Worm (Caenorhabditis elegans) whole organism, L2 larva: Measurements from ENCODE around the gene cutl-3.

ENCODE experiments used
- C34F6.9 ChIP-seq: fragments of 150-350 bp; optimal IDR thresholded peaks from 2 replicates; lab custom pipeline; 2014; ENCODE audit warnings: missing biosample characterization, missing genetic modification characterization
- F13H6.1 ChIP-seq: sonication (generic microtip); optimal IDR thresholded peaks from 2 replicates; lab custom pipeline; 2016; ENCODE audit warnings: missing genetic modification characterization, missing compliant biosample characterization
- R02D3.7 ChIP-seq: fragments of 150-350 bp; optimal IDR thresholded peaks from 2 replicates; lab custom pipeline; 2014; ENCODE audit warnings: missing biosample characterization, missing genetic modification characterization
- Y55F3AM.14 ChIP-seq: fragments of 200-800 bp; sonication (Bioruptor generic); optimal IDR thresholded peaks from 2 replicates; lab custom pipeline; 2018; ENCODE audit warnings: mild to moderate bottlenecking, missing genetic modification characterization, missing compliant biosample characterization
- aly-2 ChIP-seq: fragments of 150-350 bp; optimal IDR thresholded peaks from 2 replicates; lab custom pipeline; 2014; ENCODE audit warnings: missing biosample characterization, missing genetic modification characterization
- ceh-82 ChIP-seq: fragments of 150-350 bp; optimal IDR thresholded peaks from 2 replicates; lab custom pipeline; 2014; ENCODE audit warnings: missing biosample characterization, missing genetic modification characterization
- crh-2 ChIP-seq: sonication (generic microtip); optimal IDR thresholded peaks from 2 replicates; lab custom pipeline; 2017; ENCODE audit warnings: missing biosample characterization, missing genetic modification characterization
- egl-27 ChIP-seq: sonication (generic microtip); optimal IDR thresholded peaks from 3 replicates; lab custom pipeline; 2017; ENCODE audit warnings: missing biosample characterization, missing genetic modification reagents, missing genetic modification characterization
- elt-1 ChIP-seq: fragments of 150-350 bp; optimal IDR thresholded peaks from 2 replicates; lab custom pipeline; 2014; ENCODE audit warnings: missing biosample characterization, missing genetic modification characterization
- fos-1 ChIP-seq: fragments of 150-350 bp; optimal IDR thresholded peaks from 2 replicates; lab custom pipeline; 2014; ENCODE audit warnings: missing biosample characterization, missing genetic modification characterization
- gmeb-1 ChIP-seq: fragments of 150-350 bp; optimal IDR thresholded peaks from 2 replicates; lab custom pipeline; 2014; ENCODE audit warnings: missing biosample characterization, missing genetic modification characterization
- lin-11 ChIP-seq: fragments of 150-350 bp; sonication (generic microtip); optimal IDR thresholded peaks from 2 replicates; lab custom pipeline; 2014; ENCODE audit warnings: missing biosample characterization, missing genetic modification characterization, inconsistent platforms, mixed read lengths
- lin-13 ChIP-seq: fragments of 150-350 bp; optimal IDR thresholded peaks from 2 replicates; lab custom pipeline; 2014; ENCODE audit warnings: missing biosample characterization, missing genetic modification reagents, missing genetic modification characterization
- lsy-2 ChIP-seq, 2 experiments: fragments of 150-350 bp in 1 of 2; sonication (generic microtip) in 1 of 2; optimal IDR thresholded peaks; 2 replicates each; lab custom pipeline; 2014 to 2017; ENCODE audit warnings: missing biosample characterization in 2 of 2, missing genetic modification characterization in 2 of 2
- mab-5 ChIP-seq: fragments of 150-350 bp; optimal IDR thresholded peaks from 2 replicates; lab custom pipeline; 2014; ENCODE audit warnings: missing biosample characterization, missing genetic modification characterization
- mbf-1 ChIP-seq: sonication (generic microtip); optimal IDR thresholded peaks from 2 replicates; lab custom pipeline; 2017; ENCODE audit warnings: missing biosample characterization, missing genetic modification characterization
- mdl-1 ChIP-seq, 2 experiments: fragments of 150-350 bp in 1 of 2; sonication (generic microtip) in 1 of 2; optimal IDR thresholded peaks; 2 replicates each; lab custom pipeline; 2017; ENCODE audit warnings: missing biosample characterization in 2 of 2, missing genetic modification characterization in 2 of 2
- nhr-11 ChIP-seq: fragments of 150-350 bp; optimal IDR thresholded peaks from 2 replicates; lab custom pipeline; 2014; ENCODE audit warnings: missing biosample characterization, missing genetic modification characterization
- nhr-129 ChIP-seq: fragments of 150-350 bp; optimal IDR thresholded peaks from 2 replicates; lab custom pipeline; 2014; ENCODE audit warnings: missing biosample characterization, missing genetic modification characterization
- nhr-21 ChIP-seq: fragments of 150-350 bp; optimal IDR thresholded peaks from 2 replicates; lab custom pipeline; 2014; ENCODE audit warnings: missing biosample characterization, missing genetic modification characterization
- nhr-237 ChIP-seq: fragments of 150-350 bp; optimal IDR thresholded peaks from 2 replicates; lab custom pipeline; 2014; ENCODE audit warnings: missing biosample characterization, missing genetic modification characterization
- nhr-25 ChIP-seq: fragments of 150-350 bp; sonication (generic microtip); optimal IDR thresholded peaks from 3 replicates; lab custom pipeline; 2014; ENCODE audit warnings: missing biosample characterization, missing genetic modification characterization
- nhr-6 ChIP-seq: fragments of 150-350 bp; optimal IDR thresholded peaks from 2 replicates; lab custom pipeline; 2014; ENCODE audit warnings: missing biosample characterization, missing genetic modification characterization
- nhr-77 ChIP-seq: fragments of 150-350 bp; optimal IDR thresholded peaks from 2 replicates; lab custom pipeline; 2014; ENCODE audit warnings: missing biosample characterization, missing genetic modification characterization
- sem-4 ChIP-seq: fragments of 150-350 bp; optimal IDR thresholded peaks from 2 replicates; lab custom pipeline; 2014; ENCODE audit warnings: missing biosample characterization, missing genetic modification reagents, missing genetic modification characterization
- skn-1 ChIP-seq: sonication (generic microtip); optimal IDR thresholded peaks from 2 replicates; lab custom pipeline; 2017; ENCODE audit warnings: missing biosample characterization, missing genetic modification characterization
- sma-3 ChIP-seq: sonication (generic microtip); optimal IDR thresholded peaks from 2 replicates; lab custom pipeline; 2016; ENCODE audit warnings: missing genetic modification reagents, missing genetic modification characterization, missing compliant biosample characterization
- sma-9 ChIP-seq, 2 experiments: fragments of 150-350 bp in 1 of 2; sonication (generic microtip) in 1 of 2; optimal IDR thresholded peaks; 2 replicates each; lab custom pipeline; 2014 to 2016; ENCODE audit warnings: missing genetic modification characterization in 2 of 2, mild to moderate bottlenecking in 1 of 2, missing biosample characterization in 1 of 2, missing compliant biosample characterization in 1 of 2, missing genetic modification reagents in 1 of 2, moderate library complexity in 1 of 2
- snpc-4 ChIP-seq: fragments of 150-350 bp; optimal IDR thresholded peaks from 2 replicates; lab custom pipeline; 2014; ENCODE audit warnings: missing biosample characterization, missing genetic modification characterization
- unc-55 ChIP-seq: fragments of 150-350 bp; sonication (generic microtip); optimal IDR thresholded peaks from 3 replicates; lab custom pipeline; 2014; ENCODE audit warnings: missing biosample characterization, missing genetic modification reagents, missing genetic modification characterization
- unc-62 ChIP-seq: fragments of 150-350 bp; optimal IDR thresholded peaks from 2 replicates; lab custom pipeline; 2014; ENCODE audit warnings: missing biosample characterization, missing genetic modification reagents, missing genetic modification characterization
- zag-1 ChIP-seq: fragments of 150-350 bp; optimal IDR thresholded peaks from 2 replicates; lab custom pipeline; 2014; ENCODE audit warnings: missing biosample characterization, missing genetic modification characterization
- ztf-1 ChIP-seq: fragments of 200-800 bp; sonication (Bioruptor generic); conservative IDR thresholded peaks from 2 replicates; pipeline ENCODE4 v1.3.6; 2022; ENCODE audit warnings: missing genetic modification characterization, missing compliant biosample characterization
- ztf-4 ChIP-seq: fragments of 150-350 bp; optimal IDR thresholded peaks from 2 replicates; lab custom pipeline; 2014; ENCODE audit warnings: missing biosample characterization, missing genetic modification characterization

Gene cutl-3

ce11 chrX:14991280-14991679, 7.7 kb downstream of the cutl-3 start, which contains the start of gene iglr-1:
Gene iglr-1, minus strand, starts transcription at chrX:14991380.
- TF ChIP-seq ztf-4: no peak
- TF ChIP-seq, all 48 proteins: peak for 0

DNA sequence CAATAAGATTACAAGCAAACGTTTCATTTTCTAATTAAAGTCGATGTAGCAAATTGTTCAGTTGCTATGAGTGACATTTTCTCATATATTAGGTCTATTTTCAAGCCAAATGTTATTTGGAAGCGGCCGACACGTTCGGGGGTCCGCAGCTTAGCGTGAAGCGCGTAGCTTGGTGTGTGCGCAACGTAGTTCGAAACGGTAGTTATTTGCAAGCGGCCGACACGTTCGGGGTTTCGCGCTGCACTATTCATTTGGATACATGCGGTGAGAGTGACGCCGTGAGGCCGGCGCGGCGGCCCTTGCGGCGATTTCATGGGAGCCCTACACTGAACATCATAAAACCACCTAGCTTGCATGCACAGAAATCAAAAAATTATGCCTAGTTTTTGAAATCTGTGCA, 10.8 kb downstream of the cutl-3 start:
- no peak for TF ChIP-seq ceh-82 (tag; lab: Kevin White, UChicago)
- TF ChIP-seq nhr-237 (tag; lab: Kevin White, UChicago): no peak
- TF ChIP-seq snpc-4: peak; percentile 74
- TF ChIP-seq zag-1 (tag; lab: Kevin White, UChicago): no peak
- TF ChIP-seq R02D3.7 (tag; lab: Kevin White, UChicago): no peak
- TF ChIP-seq mab-5 (tag; lab: Kevin White, UChicago): no peak
- TF ChIP-seq, all 48 proteins: peak for 1

ce11 chrX:14983274-14983673, 15.7 kb downstream of the cutl-3 start, which contains the start of gene rbg-1:
Gene rbg-1, plus strand, starts transcription at chrX:14983533.
- TF ChIP-seq nhr-25 (tag; lab: Kevin White, UChicago): peak; percentile 61
- peak; percentile 64 for TF ChIP-seq nhr-6 (tag; lab: Kevin White, UChicago)
- peak; percentile 48 for TF ChIP-seq F13H6.1 (tag; lab: Kevin White, UChicago)
- peak; percentile 96 for TF ChIP-seq crh-2 (tag; lab: Kevin White, UChicago)
- peak; percentile 64 for TF ChIP-seq sma-9 (GFP tag; optimal IDR thresholded peaks at IDR 0.05; lab: Kevin White, UChicago)
- TF ChIP-seq sma-9 (tag; optimal IDR thresholded peaks at IDR 0.05; lab: Kevin White, UChicago): no peak
- TF ChIP-seq unc-62 (GFP tag; lab: Kevin White, UChicago): no peak
- no peak for TF ChIP-seq Y55F3AM.14 (GFP tag; lab: Kevin White, UChicago)
- TF ChIP-seq lin-11: peak; percentile 66
- no peak for TF ChIP-seq nhr-237 (tag; lab: Kevin White, UChicago)
- TF ChIP-seq unc-55 (GFP tag; lab: Kevin White, UChicago): peak; percentile 72
- TF ChIP-seq fos-1 (tag; lab: Kevin White, UChicago): peak; percentile 79
- TF ChIP-seq R02D3.7 (tag; lab: Kevin White, UChicago): no peak
- peak; percentile 33 to 75 for TF ChIP-seq lsy-2 (tag; optimal IDR thresholded peaks at IDR 0.05; lab: Kevin White, UChicago)
- TF ChIP-seq elt-1 (tag; lab: Kevin White, UChicago): no peak
- TF ChIP-seq zag-1 (tag; lab: Kevin White, UChicago): peak; percentile 23
- peak; percentile 75 for TF ChIP-seq lin-13 (GFP tag; lab: Kevin White, UChicago)
- peak; percentile 52 for TF ChIP-seq gmeb-1 (tag; lab: Kevin White, UChicago)
- TF ChIP-seq egl-27 (tag; lab: Kevin White, UChicago): no peak
- no peak for TF ChIP-seq skn-1 (tag; lab: Kevin White, UChicago)
- TF ChIP-seq ceh-82 (tag; lab: Kevin White, UChicago): no peak
- TF ChIP-seq nhr-21 (tag; lab: Kevin White, UChicago): peak; percentile 30
- TF ChIP-seq nhr-129 (tag; lab: Kevin White, UChicago): peak; percentile 92
- peak in 1 of 2 experiments; percentile 28 for TF ChIP-seq mdl-1 (tag; optimal IDR thresholded peaks at IDR 0.05; lab: Kevin White, UChicago)
- TF ChIP-seq sma-3 (GFP tag; lab: Kevin White, UChicago): peak; percentile 59
- no peak for TF ChIP-seq mab-5 (tag; lab: Kevin White, UChicago)
- peak; percentile 93 for TF ChIP-seq C34F6.9 (tag; lab: Kevin White, UChicago)
- peak; percentile 21 for TF ChIP-seq ztf-4
- peak; percentile 56 for TF ChIP-seq snpc-4
- TF ChIP-seq sem-4 (tag; lab: Kevin White, UChicago): peak; percentile 18

- no peak for TF ChIP-seq egl-27 (tag; lab: Kevin White, UChicago)
- TF ChIP-seq mdl-1 (tag; optimal IDR thresholded peaks at IDR 0.05; lab: Kevin White, UChicago): no peak
- no peak for TF ChIP-seq nhr-237 (tag; lab: Kevin White, UChicago)
- TF ChIP-seq mbf-1 (tag; lab: Kevin White, UChicago): no peak
- TF ChIP-seq lin-13 (GFP tag; lab: Kevin White, UChicago): no peak
- TF ChIP-seq, all 48 proteins: peak for 0
Measured at ce11 chrX:14982525-14982924, 16.5 kb downstream of the cutl-3 start, which contains the start of gene plp-2. Gene plp-2, minus strand, starts transcription at chrX:14982804.

DNA sequence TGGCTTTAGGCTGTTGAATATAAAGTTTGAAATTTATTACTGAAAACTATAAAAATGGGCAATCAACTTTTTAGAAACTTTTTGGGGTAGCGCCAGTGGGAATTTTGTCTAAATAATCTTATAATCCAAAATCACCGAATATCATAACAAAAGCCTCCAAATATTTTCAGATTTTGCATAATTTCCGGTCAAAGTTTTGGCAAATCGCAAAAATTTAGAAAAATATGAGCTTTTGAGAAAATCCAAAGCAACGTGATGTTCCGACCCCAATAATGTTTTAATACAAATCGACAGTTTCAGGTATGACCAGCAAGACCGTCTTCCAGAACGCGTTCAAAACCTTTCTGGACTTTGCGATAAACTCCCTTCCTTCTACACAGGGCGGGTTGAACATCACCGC, 19.6 kb downstream of the cutl-3 start, which contains the start of gene emre-1:
Gene emre-1, plus strand, starts transcription at position 301 of the 400 bp plus-strand sequence.
- TF ChIP-seq ztf-1 (GFP tag; lab: Robert Waterston, UW) (no peak), aly-2 (tag; lab: Kevin White, UChicago) (no peak), nhr-77 (tag; lab: Kevin White, UChicago) (no peak), egl-27 (tag; lab: Kevin White, UChicago) (no peak), nhr-11 (no peak), ztf-4 (no peak)
- TF ChIP-seq, all 48 proteins: peak for 0
